Fruit fly (Drosophila melanogaster) Kc167 (cell line): ENCODE results near the gene Prx3.

ENCODE experiments used
- Sin3A ChIP-seq: fragments of >200 bp; optimal IDR thresholded peaks from 2 replicates; lab custom pipeline; 2018; ENCODE audit warnings: missing external identifiers
- h ChIP-seq: fragments of >200 bp; optimal IDR thresholded peaks from 3 replicates; lab custom pipeline; 2018; ENCODE audit warnings: missing external identifiers
- insv ChIP-seq: fragments of >200 bp; optimal IDR thresholded peaks from 3 replicates; lab custom pipeline; 2018; ENCODE audit warnings: missing external identifiers

DNA sequence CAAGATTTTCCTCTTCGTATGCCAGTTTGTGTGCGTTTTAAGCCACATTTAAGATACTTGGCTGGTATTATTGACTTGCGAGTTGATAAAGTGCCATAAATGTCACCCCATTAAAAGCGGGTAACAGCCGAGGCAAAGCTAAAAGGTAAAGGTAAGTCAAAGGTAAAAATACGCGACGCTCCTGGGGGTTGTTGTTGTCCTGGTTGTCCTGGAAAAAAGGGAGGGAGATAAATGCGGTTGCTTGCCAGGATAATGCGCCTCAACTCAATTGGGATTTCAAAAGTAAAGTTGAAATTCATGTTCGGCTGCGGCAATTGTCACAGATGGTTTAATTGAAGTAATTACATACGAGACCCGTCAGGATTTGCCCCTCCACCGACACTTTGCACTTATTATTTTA, 47.1 kb upstream of the Prx3 start:
- TF ChIP-seq Sin3A (lab: Kevin White, UChicago) = no peak
- TF ChIP-seq insv (lab: Kevin White, UChicago) = no peak
- TF ChIP-seq h (lab: Kevin White, UChicago) = no peak
